Worm (Caenorhabditis elegans) whole organism, young adult: ENCODE measurements around the gene glt-1.
A peak's percentile ranks its signal among the peaks of the same experiment; 100 is the strongest.

Source experiments
- B0019.2 ChIP-seq: fragments of 200-800 bp; sonication (Bioruptor generic); conservative IDR thresholded peaks from 2 replicates; pipeline ENCODE4 v1.3.6; 2022; ENCODE audit warnings: missing genetic modification reagents, missing genetic modification characterization, missing compliant biosample characterization
- B0261.1 ChIP-seq: sonication (generic microtip); optimal IDR thresholded peaks from 2 replicates; lab custom pipeline; 2016; ENCODE audit warnings: mild to moderate bottlenecking, missing genetic modification characterization, moderate library complexity, missing compliant biosample characterization
- C06A6.2 ChIP-seq: fragments of 200-800 bp; sonication (Bioruptor generic); conservative IDR thresholded peaks from 2 replicates; pipeline ENCODE4 v1.3.6; 2022; ENCODE audit warnings: missing genetic modification characterization, missing compliant biosample characterization
- C17E4.6 ChIP-seq: fragments of 200-800 bp; sonication (Bioruptor generic); IDR thresholded peaks from 2 replicates; pipeline ENCODE4 v1.3.6; 2022; ENCODE audit warnings: missing genetic modification reagents, missing genetic modification characterization, missing compliant biosample characterization
- D2030.7 ChIP-seq: fragments of 200-800 bp; sonication (Bioruptor generic); IDR thresholded peaks from 2 replicates; pipeline ENCODE4 v1.3.6; 2022; ENCODE audit warnings: missing genetic modification reagents, missing genetic modification characterization, missing compliant biosample characterization
- F23B12.7 ChIP-seq: sonication (generic microtip); optimal IDR thresholded peaks from 2 replicates; lab custom pipeline; 2017; ENCODE audit warnings: missing genetic modification characterization, mild to moderate bottlenecking, missing compliant biosample characterization, antibody characterized with exemption, moderate library complexity; ENCODE audit not compliant: insufficient read depth
- F37B4.10 ChIP-seq: fragments of 200-800 bp; sonication (Bioruptor generic); IDR thresholded peaks from 2 replicates; pipeline ENCODE4 v1.3.6; 2022; ENCODE audit warnings: missing genetic modification characterization, missing compliant biosample characterization
- F52B5.7 ChIP-seq: sonication (generic microtip); optimal IDR thresholded peaks from 2 replicates; lab custom pipeline; 2016; ENCODE audit warnings: mild to moderate bottlenecking, missing genetic modification characterization, missing compliant biosample characterization
- F57C9.4 ChIP-seq: sonication (generic microtip); optimal IDR thresholded peaks from 2 replicates; lab custom pipeline; 2017; ENCODE audit warnings: mild to moderate bottlenecking, missing genetic modification characterization, missing compliant biosample characterization
- K12H6.12 ChIP-seq: fragments of 200-800 bp; sonication (Bioruptor generic); optimal IDR thresholded peaks from 2 replicates; lab custom pipeline; 2018; ENCODE audit warnings: mild to moderate bottlenecking, missing genetic modification characterization, missing compliant biosample characterization
- Y67H2A.10 ChIP-seq: fragments of 200-800 bp; sonication (Bioruptor generic); conservative IDR thresholded peaks from 2 replicates; pipeline ENCODE4 v1.3.6; 2022; ENCODE audit warnings: missing genetic modification reagents, missing genetic modification characterization, missing compliant biosample characterization
- akir-1 ChIP-seq: fragments of 200-800 bp; sonication (Bioruptor generic); optimal IDR thresholded peaks from 2 replicates; lab custom pipeline; 2018; ENCODE audit warnings: mild to moderate bottlenecking, missing genetic modification characterization, moderate library complexity, missing compliant biosample characterization
- athp-1 ChIP-seq: sonication (generic microtip); optimal IDR thresholded peaks from 2 replicates; lab custom pipeline; 2017; ENCODE audit warnings: mild to moderate bottlenecking, missing genetic modification characterization, missing compliant biosample characterization
- attf-3 ChIP-seq: fragments of 200-800 bp; sonication (Bioruptor generic); conservative IDR thresholded peaks from 2 replicates; pipeline ENCODE4 v1.3.6; 2022; ENCODE audit warnings: missing genetic modification reagents, missing genetic modification characterization, missing compliant biosample characterization
- attf-5 ChIP-seq: fragments of 200-800 bp; sonication (Bioruptor generic); optimal IDR thresholded peaks from 2 replicates; lab custom pipeline; 2018; ENCODE audit warnings: mild to moderate bottlenecking, missing genetic modification characterization, missing compliant biosample characterization
- bed-1 ChIP-seq: fragments of 200-800 bp; sonication (Bioruptor generic); IDR thresholded peaks from 2 replicates; pipeline ENCODE4 v1.3.6; 2022; ENCODE audit warnings: missing genetic modification reagents, missing genetic modification characterization, missing compliant biosample characterization
- cebp-1 ChIP-seq, 2 experiments: fragments of 200-800 bp in 1 of 2; sonication (Bioruptor generic) in 1 of 2; sonication (generic microtip) in 1 of 2; IDR thresholded peaks in 1 of 2; optimal IDR thresholded peaks in 1 of 2; 2 replicates each; pipeline versions ENCODE4 v1.3.6 to Lab custom; 2017 to 2022; ENCODE audit warnings: missing compliant biosample characterization in 2 of 2, missing genetic modification characterization in 2 of 2, mild to moderate bottlenecking in 1 of 2, missing genetic modification reagents in 1 of 2, moderate library complexity in 1 of 2
- ceh-27 ChIP-seq: fragments of 200-800 bp; sonication (Bioruptor generic); optimal IDR thresholded peaks from 2 replicates; lab custom pipeline; 2018; ENCODE audit warnings: mild to moderate bottlenecking, missing genetic modification characterization, moderate library complexity, missing compliant biosample characterization
- ceh-79 ChIP-seq: sonication (generic microtip); optimal IDR thresholded peaks from 2 replicates; lab custom pipeline; 2017; ENCODE audit warnings: mild to moderate bottlenecking, missing genetic modification characterization, missing compliant biosample characterization
- chd-7 ChIP-seq: sonication (generic microtip); optimal IDR thresholded peaks from 2 replicates; lab custom pipeline; 2016; ENCODE audit warnings: mild to moderate bottlenecking, missing genetic modification characterization, moderate library complexity, missing compliant biosample characterization
- dox-1 ChIP-seq: fragments of 200-800 bp; sonication (Bioruptor generic); IDR thresholded peaks from 2 replicates; pipeline ENCODE4 v1.3.6; 2022; ENCODE audit warnings: missing genetic modification reagents, missing genetic modification characterization, missing compliant biosample characterization
- dpff-1 ChIP-seq: sonication (generic microtip); optimal IDR thresholded peaks from 2 replicates; lab custom pipeline; 2017; ENCODE audit warnings: mild to moderate bottlenecking, missing genetic modification characterization, missing compliant biosample characterization
- egrh-3 ChIP-seq: fragments of 200-800 bp; sonication (Bioruptor generic); IDR thresholded peaks from 2 replicates; pipeline ENCODE4 v1.3.6; 2022; ENCODE audit warnings: missing genetic modification reagents, missing genetic modification characterization, missing compliant biosample characterization
- ekl-4 ChIP-seq: fragments of 200-800 bp; sonication (Bioruptor generic); IDR thresholded peaks from 2 replicates; pipeline ENCODE4 v1.3.6; 2022; ENCODE audit warnings: missing genetic modification reagents, missing genetic modification characterization, missing compliant biosample characterization
- ets-4 ChIP-seq: fragments of 200-800 bp; sonication (Bioruptor generic); optimal IDR thresholded peaks from 2 replicates; lab custom pipeline; 2018; ENCODE audit warnings: mild to moderate bottlenecking, missing genetic modification characterization, missing compliant biosample characterization
- hlh-26 ChIP-seq: fragments of 200-800 bp; sonication (Bioruptor generic); conservative IDR thresholded peaks from 2 replicates; pipeline ENCODE4 v1.3.6; 2022; ENCODE audit warnings: missing genetic modification reagents, missing genetic modification characterization, missing compliant biosample characterization
- hmg-1.2 ChIP-seq: fragments of 200-800 bp; sonication (Bioruptor generic); IDR thresholded peaks from 2 replicates; pipeline ENCODE4 v1.3.6; 2022; ENCODE audit warnings: missing genetic modification reagents, missing genetic modification characterization, missing compliant biosample characterization
- hsf-1 ChIP-seq: fragments of 200-800 bp; sonication (Bioruptor generic); IDR thresholded peaks from 2 replicates; pipeline ENCODE4 v1.3.6; 2022; ENCODE audit warnings: missing genetic modification reagents, missing genetic modification characterization, missing compliant biosample characterization
- let-607 ChIP-seq, 2 experiments: fragments of 200-800 bp in 1 of 2; sonication (Bioruptor generic) in 1 of 2; sonication (generic microtip) in 1 of 2; optimal IDR thresholded peaks; 2 replicates each; lab custom pipeline; 2016 to 2018; ENCODE audit warnings: mild to moderate bottlenecking in 2 of 2, missing compliant biosample characterization in 2 of 2, missing genetic modification characterization in 2 of 2, moderate library complexity in 2 of 2, missing genotype in 1 of 2
- madf-10 ChIP-seq: sonication (generic microtip); optimal IDR thresholded peaks from 2 replicates; lab custom pipeline; 2016; ENCODE audit warnings: mild to moderate bottlenecking, missing genetic modification characterization, missing compliant biosample characterization
- madf-3 ChIP-seq: fragments of 200-800 bp; sonication (Bioruptor generic); IDR thresholded peaks from 2 replicates; pipeline ENCODE4 v1.3.6; 2022; ENCODE audit warnings: missing genetic modification reagents, missing genetic modification characterization, missing compliant biosample characterization
- mel-28 ChIP-seq: sonication (generic microtip); optimal IDR thresholded peaks from 2 replicates; lab custom pipeline; 2016; ENCODE audit warnings: borderline replicate concordance, mild to moderate bottlenecking, missing genetic modification characterization, missing compliant biosample characterization
- nfya-1 ChIP-seq: sonication (generic microtip); optimal IDR thresholded peaks from 2 replicates; lab custom pipeline; 2017; ENCODE audit warnings: antibody characterized with exemption, missing compliant biosample characterization, missing genetic modification characterization, borderline replicate concordance; ENCODE audit not compliant: insufficient read depth
- nfya-2 ChIP-seq: fragments of 200-800 bp; sonication (Bioruptor generic); IDR thresholded peaks from 2 replicates; pipeline ENCODE4 v1.3.6; 2022; ENCODE audit warnings: missing genetic modification reagents, missing genetic modification characterization, missing compliant biosample characterization
- nfyb-1 ChIP-seq: fragments of 200-800 bp; sonication (Bioruptor generic); IDR thresholded peaks from 2 replicates; pipeline ENCODE4 v1.3.6; 2022; ENCODE audit warnings: missing genetic modification reagents, missing genetic modification characterization, missing compliant biosample characterization
- pbrm-1 ChIP-seq: fragments of 200-800 bp; sonication (Bioruptor generic); IDR thresholded peaks from 2 replicates; pipeline ENCODE4 v1.3.6; 2022; ENCODE audit warnings: missing genetic modification reagents, missing genetic modification characterization, missing compliant biosample characterization
- pha-4 ChIP-seq: fragments of 150-350 bp; sonication (generic microtip); optimal IDR thresholded peaks from 2 replicates; lab custom pipeline; 2014; ENCODE audit warnings: missing biosample characterization, missing genetic modification reagents, missing genetic modification characterization
- rec-8 ChIP-seq, 2 experiments: sonication (generic microtip); optimal IDR thresholded peaks; 2 replicates each; lab custom pipeline; 2016; ENCODE audit warnings: mild to moderate bottlenecking in 2 of 2, missing genetic modification characterization in 2 of 2, missing genetic modification reagents in 2 of 2, missing genotype in 2 of 2, missing biosample characterization in 1 of 2, missing compliant biosample characterization in 1 of 2, moderate library complexity in 1 of 2
- sea-2 ChIP-seq: fragments of 200-800 bp; sonication (Bioruptor generic); IDR thresholded peaks from 2 replicates; pipeline ENCODE4 v1.3.6; 2022; ENCODE audit warnings: missing genetic modification characterization, missing compliant biosample characterization
- snpc-1.3 ChIP-seq: sonication (generic microtip); optimal IDR thresholded peaks from 2 replicates; lab custom pipeline; 2017; ENCODE audit warnings: missing genetic modification characterization, mild to moderate bottlenecking, missing compliant biosample characterization, antibody characterized with exemption, moderate library complexity, missing genotype, missing genetic modification reagents; ENCODE audit not compliant: insufficient read depth
- snpc-3.4 ChIP-seq: sonication (generic microtip); optimal IDR thresholded peaks from 2 replicates; lab custom pipeline; 2017; ENCODE audit warnings: missing genetic modification characterization, mild to moderate bottlenecking, missing compliant biosample characterization, antibody characterized with exemption, moderate library complexity, missing genotype, missing genetic modification reagents
- snpc-4 ChIP-seq, 5 experiments: fragments of 150-350 bp in 1 of 5; sonication (generic microtip) in 4 of 5; optimal IDR thresholded peaks; 2 replicates each; lab custom pipeline; 2014 to 2018; ENCODE audit warnings: missing genetic modification characterization in 5 of 5, missing biosample characterization in 3 of 5, antibody characterized with exemption in 2 of 5, mild to moderate bottlenecking in 2 of 5, missing compliant biosample characterization in 2 of 5, missing genotype in 2 of 5, moderate library complexity in 2 of 5, missing genetic modification reagents in 1 of 5
- tbx-9 ChIP-seq: sonication (generic microtip); optimal IDR thresholded peaks from 2 replicates; lab custom pipeline; 2016; ENCODE audit warnings: borderline replicate concordance, missing genetic modification characterization, inconsistent platforms, missing compliant biosample characterization
- zfh-2 ChIP-seq: fragments of 200-800 bp; sonication (Bioruptor generic); conservative IDR thresholded peaks from 2 replicates; pipeline ENCODE4 v1.3.6; 2022; ENCODE audit warnings: missing genetic modification reagents, missing genetic modification characterization, missing compliant biosample characterization
- ztf-18 ChIP-seq: sonication (generic microtip); optimal IDR thresholded peaks from 2 replicates; lab custom pipeline; 2016; ENCODE audit warnings: missing genotype, mild to moderate bottlenecking, missing genetic modification characterization, missing compliant biosample characterization
- ztf-26 ChIP-seq: sonication (generic microtip); optimal IDR thresholded peaks from 2 replicates; lab custom pipeline; 2017; ENCODE audit warnings: missing genetic modification characterization, missing compliant biosample characterization
- ztf-28 ChIP-seq: fragments of 200-800 bp; sonication (Bioruptor generic); IDR thresholded peaks from 2 replicates; pipeline ENCODE4 v1.3.6; 2022; ENCODE audit warnings: missing genetic modification reagents, missing genetic modification characterization, missing compliant biosample characterization

glt-1 gene

ce11 chrX:3472226-3472625 is 23.6 kb upstream of the glt-1 start (continued):
- TF ChIP-seq attf-3 (GFP tag; lab: Robert Waterston, UW) = no peak
- TF ChIP-seq cebp-1 (GFP tag; IDR thresholded peaks at IDR 0.05; lab: Robert Waterston, UW) = peak; percentile 23; the same call in 1 of the 2 replicates
- TF ChIP-seq cebp-1 (tag; optimal IDR thresholded peaks at IDR 0.05; lab: Kevin White, UChicago) = peak; percentile 45
- no peak for TF ChIP-seq snpc-4 (GFP tag; optimal IDR thresholded peaks at IDR 0.05; lab: Kevin White, UChicago)
- no peak for TF ChIP-seq snpc-4 (tag; optimal IDR thresholded peaks at IDR 0.05; lab: Kevin White, UChicago)
- no peak for TF ChIP-seq attf-5 (GFP tag; lab: Kevin White, UChicago)
- TF ChIP-seq rec-8 (tag; optimal IDR thresholded peaks at IDR 0.05; lab: Kevin White, UChicago) = no peak
- TF ChIP-seq hmg-1.2 (GFP tag; lab: Robert Waterston, UW) = peak; percentile 42; the same call in 1 of the 2 replicates
- no peak for TF ChIP-seq tbx-9 (tag; lab: Kevin White, UChicago)
- no peak for TF ChIP-seq ztf-28 (GFP tag; lab: Robert Waterston, UW)
- TF ChIP-seq F23B12.7 (tag; lab: Kevin White, UChicago) = no peak
- TF ChIP-seq C17E4.6 = no peak
- TF ChIP-seq dox-1 (GFP tag; lab: Robert Waterston, UW) = peak; percentile 47
- no peak for TF ChIP-seq ekl-4 (GFP tag; lab: Robert Waterston, UW)
- no peak for TF ChIP-seq madf-10
- TF ChIP-seq ztf-26 (tag; lab: Kevin White, UChicago) = no peak
- TF ChIP-seq F52B5.7 (tag; lab: Kevin White, UChicago) = no peak
- TF ChIP-seq ceh-27 (GFP tag; lab: Kevin White, UChicago) = peak; percentile 38
- no peak for TF ChIP-seq nfya-1 (tag; lab: Kevin White, UChicago)
- TF ChIP-seq F37B4.10 = no peak
- TF ChIP-seq ztf-18 = no peak
- TF ChIP-seq let-607 (tag; optimal IDR thresholded peaks at IDR 0.05; lab: Kevin White, UChicago) = no peak
- TF ChIP-seq chd-7 = no peak
- no peak for TF ChIP-seq B0019.2 (GFP tag; lab: Robert Waterston, UW)
- TF ChIP-seq nfyb-1 = no peak; the same call in 1 of the 2 replicates
- TF ChIP-seq nfya-2 (GFP tag; lab: Robert Waterston, UW) = no peak
- TF ChIP-seq bed-1 (GFP tag; lab: Robert Waterston, UW) = no peak
- no peak for TF ChIP-seq athp-1
- peak; percentile 81 for TF ChIP-seq zfh-2 (GFP tag; lab: Robert Waterston, UW)
- no peak for TF ChIP-seq ceh-79 (tag; lab: Kevin White, UChicago)
- no peak for TF ChIP-seq snpc-1.3 (tag; lab: Kevin White, UChicago)
- TF ChIP-seq hsf-1 (GFP tag; lab: Robert Waterston, UW) = no peak
- TF ChIP-seq egrh-3 = no peak
- no peak for TF ChIP-seq pbrm-1 (GFP tag; lab: Robert Waterston, UW)
- no peak for TF ChIP-seq C06A6.2
- TF ChIP-seq D2030.7 (GFP tag; lab: Robert Waterston, UW) = no peak
- TF ChIP-seq F57C9.4 (tag; lab: Kevin White, UChicago) = no peak
- no peak for TF ChIP-seq K12H6.12 (tag; lab: Kevin White, UChicago)
- TF ChIP-seq ets-4 (GFP tag; lab: Kevin White, UChicago) = peak; percentile 64
- TF ChIP-seq mel-28 (tag; lab: Kevin White, UChicago) = no peak
- no peak for TF ChIP-seq Y67H2A.10
- TF ChIP-seq sea-2 = no peak
- peak; percentile 22 for TF ChIP-seq akir-1 (GFP tag; lab: Kevin White, UChicago)
- TF ChIP-seq dpff-1 = no peak
- TF ChIP-seq pha-4 (tag; lab: Kevin White, UChicago) = no peak
- TF ChIP-seq B0261.1 = no peak
- no peak for TF ChIP-seq snpc-3.4 (tag; lab: Kevin White, UChicago)
- TF ChIP-seq hlh-26 (GFP tag; lab: Robert Waterston, UW) = no peak
- no peak for TF ChIP-seq madf-3 (GFP tag; lab: Robert Waterston, UW)
